Worm (Caenorhabditis elegans): Measurements from ENCODE around the gene srh-34.

Gene srh-34

DNA sequence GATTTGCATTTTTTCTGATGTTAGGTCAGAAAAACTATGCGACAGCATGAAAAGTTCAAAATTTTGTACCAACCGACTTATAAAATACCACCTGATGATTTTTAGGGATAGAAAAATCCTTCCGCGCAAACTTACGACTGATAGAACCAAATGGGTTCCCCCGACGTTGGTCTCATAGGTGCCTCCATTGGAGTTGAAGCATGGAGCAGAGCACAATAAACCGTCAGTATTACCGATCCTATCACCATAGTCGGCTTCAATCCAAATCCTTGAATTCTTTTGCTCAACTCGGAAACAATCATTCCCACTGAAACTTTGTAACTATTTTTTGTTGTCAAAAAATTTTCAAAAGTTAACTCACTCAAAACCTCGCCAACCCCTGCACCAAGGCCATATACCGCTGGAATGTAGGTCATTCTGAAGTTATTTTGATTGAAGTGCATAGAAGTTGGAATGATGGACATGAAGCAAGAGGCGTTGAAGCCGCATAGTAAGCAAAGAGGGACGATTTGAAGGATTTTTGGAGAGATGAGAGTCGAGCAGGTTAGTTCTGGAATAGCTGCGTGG, 7.2 kb downstream of the srh-34 start:
- TF ChIP-seq grh-1 (GFP tag; IDR thresholded peaks at IDR 0.05), result no peak
- TF ChIP-seq efl-1 (optimal IDR thresholded peaks at IDR 0.05), result no peak
- TF ChIP-seq efl-1 (GFP tag; optimal IDR thresholded peaks at IDR 0.05 in 1 of 2), result peak in 1 of 2 experiments; percentile 21
- TF ChIP-seq elt-2 (tag; optimal IDR thresholded peaks at IDR 0.05), result no peak
- no peak for TF ChIP-seq fkh-10 (GFP tag; optimal IDR thresholded peaks at IDR 0.05)
- no peak for TF ChIP-seq snu-23 (GFP tag; optimal IDR thresholded peaks at IDR 0.05)

- TF ChIP-seq elt-3 (tag; optimal IDR thresholded peaks at IDR 0.05) (no peak), jun-1 (tag; optimal IDR thresholded peaks at IDR 0.05) (no peak)
Observed at ce11 chrV:438094-438493, 8.4 kb downstream of the srh-34 start, which contains the start of gene B0554.1. B0554.1 (plus strand) TSS chrV:438394.

DNA sequence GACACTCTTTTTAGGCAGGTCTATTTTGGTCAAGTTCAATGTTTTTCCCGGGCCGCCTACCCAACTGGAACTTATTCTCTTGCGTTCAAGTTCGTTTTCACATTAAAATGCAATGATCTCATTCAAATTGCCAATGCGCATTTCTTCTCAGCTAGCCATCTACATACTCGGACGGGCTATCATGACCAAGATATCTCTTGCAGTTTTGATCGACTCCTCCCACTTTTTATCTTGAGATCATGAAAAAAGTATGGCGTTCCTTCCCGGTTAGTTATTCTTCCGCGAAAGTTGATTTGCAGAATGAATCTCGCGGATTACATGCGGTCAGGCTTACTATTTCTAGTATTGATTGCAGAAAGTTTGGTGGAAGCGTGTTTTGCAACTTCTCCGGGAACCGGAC, 12.6 kb downstream of the srh-34 start, which contains the start of gene B0554.2:
Gene B0554.2 (plus strand): TSS at position 301 of the 400 bp plus-strand sequence.
- no peak for TF ChIP-seq mep-1 (tag; optimal IDR thresholded peaks at IDR 0.05)
- TF ChIP-seq hlh-17 (GFP tag; optimal IDR thresholded peaks at IDR 0.05; ENCODE audit: borderline replicate concordance), result no peak
- no peak for TF ChIP-seq nhr-237 (tag; optimal IDR thresholded peaks at IDR 0.05)
- TF ChIP-seq grh-1 (GFP tag; IDR thresholded peaks at IDR 0.05), result no peak
- no peak for TF ChIP-seq egl-13 (tag; optimal IDR thresholded peaks at IDR 0.05)
- no peak for TF ChIP-seq snu-23 (GFP tag; optimal IDR thresholded peaks at IDR 0.05)
- TF ChIP-seq egl-27 (tag; optimal IDR thresholded peaks at IDR 0.05), result no peak
- no peak for TF ChIP-seq hlh-4 (tag; optimal IDR thresholded peaks at IDR 0.05)
- no peak for TF ChIP-seq rnt-1 (tag; optimal IDR thresholded peaks at IDR 0.05)
- no peak for TF ChIP-seq nhr-19 (GFP tag; conservative IDR thresholded peaks at IDR 0.05)
- no peak for TF ChIP-seq unc-62 (GFP tag; optimal IDR thresholded peaks at IDR 0.05)
- no peak for TF ChIP-seq fkh-4 (tag; optimal IDR thresholded peaks at IDR 0.05; ENCODE audit: borderline replicate concordance)
- TF ChIP-seq F16B12.6 (tag; optimal IDR thresholded peaks at IDR 0.05), result no peak

ce11 chrV:432991-433390, 13.5 kb downstream of the srh-34 start:
- TF ChIP-seq nhr-90 (tag; optimal IDR thresholded peaks at IDR 0.05; ENCODE audit: poor library complexity) (no peak), zag-1 (tag; optimal IDR thresholded peaks at IDR 0.05) (no peak), lin-39 (tag; optimal IDR thresholded peaks at IDR 0.05) (no peak), hpl-2 (GFP tag; optimal IDR thresholded peaks at IDR 0.05) (no peak), mef-2 (tag; optimal IDR thresholded peaks at IDR 0.05) (no peak), zip-4 (GFP tag; optimal IDR thresholded peaks at IDR 0.05) (no peak), alr-1 (tag; optimal IDR thresholded peaks at IDR 0.05; ENCODE audit: borderline replicate concordance) (no peak), pax-3 (tag; optimal IDR thresholded peaks at IDR 0.05) (no peak), lsy-2 (tag; optimal IDR thresholded peaks at IDR 0.05) (no peak), lin-14 (GFP tag; optimal IDR thresholded peaks at IDR 0.05) (no peak), nhr-71 (tag; optimal IDR thresholded peaks at IDR 0.05) (no peak), aly-2 (tag; optimal IDR thresholded peaks at IDR 0.05) (no peak), ceh-82 (tag; optimal IDR thresholded peaks at IDR 0.05) (no peak), C16A3.4 (tag; optimal IDR thresholded peaks at IDR 0.05) (no peak)

- TF ChIP-seq egl-27 (tag; optimal IDR thresholded peaks at IDR 0.05) (no peak), snpc-4 (tag; optimal IDR thresholded peaks at IDR 0.05) (no peak), tbx-2 (tag; optimal IDR thresholded peaks at IDR 0.05) (no peak), snu-23 (GFP tag; optimal IDR thresholded peaks at IDR 0.05) (no peak), jun-1 (tag; optimal IDR thresholded peaks at IDR 0.05) (no peak), xbp-1 (tag; optimal IDR thresholded peaks at IDR 0.05) (no peak), ceh-63 (GFP tag; optimal IDR thresholded peaks at IDR 0.05) (no peak), elt-2 (tag; optimal IDR thresholded peaks at IDR 0.05) (no peak), sptf-1 (tag; optimal IDR thresholded peaks at IDR 0.05) (no peak), nhr-76 (tag; optimal IDR thresholded peaks at IDR 0.05) (no peak), skn-1 (tag; optimal IDR thresholded peaks at IDR 0.05) (no peak)
Observed at ce11 chrV:428844-429243, 17.6 kb downstream of the srh-34 start, which contains the start of gene B0554.4. B0554.4 (plus strand) TSS chrV:429144.
